Worm (Caenorhabditis elegans): Measurements from ENCODE around the gene fipr-7.

fipr-7 gene

ce11 chrV:10224619-10225018 lies 5.0 kb upstream of the fipr-7 start:
- TF ChIP-seq dpff-1 (tag; optimal IDR thresholded peaks at IDR 0.05) (no peak), nhr-80 (tag; optimal IDR thresholded peaks at IDR 0.05) (peak; percentile 62)

ce11 chrV:10225610-10226009 lies 4.0 kb upstream of the fipr-7 start, which contains the start of gene daf-36:
Gene daf-36 (minus strand): TSS chrV:10225710.
- TF ChIP-seq ccch-3 (GFP tag; optimal IDR thresholded peaks at IDR 0.05) (no peak), nfya-1 (tag; optimal IDR thresholded peaks at IDR 0.05; ENCODE audit: borderline replicate concordance, insufficient read depth) (no peak), snpc-4 (GFP tag; optimal IDR thresholded peaks at IDR 0.05) (no peak), snpc-4 (tag; optimal IDR thresholded peaks at IDR 0.05) (no peak), bed-1 (GFP tag; IDR thresholded peaks at IDR 0.05) (no peak), nhr-80 (tag; optimal IDR thresholded peaks at IDR 0.05) (peak; percentile 45)

- TF ChIP-seq B0336.3 (GFP tag; IDR thresholded peaks at IDR 0.05) (no peak), F37B4.10 (GFP tag; IDR thresholded peaks at IDR 0.05) (no peak), mxl-1 (tag; optimal IDR thresholded peaks at IDR 0.05) (no peak), nfyb-1 (GFP tag; IDR thresholded peaks at IDR 0.05) (no peak), lag-1 (GFP tag; IDR thresholded peaks at IDR 0.05) (no peak), unc-62 (GFP tag; optimal IDR thresholded peaks at IDR 0.05) (no peak), F55B11.4 (tag; optimal IDR thresholded peaks at IDR 0.05; ENCODE audit: borderline replicate concordance, insufficient read depth) (no peak), sea-2 (GFP tag; IDR thresholded peaks at IDR 0.05) (no peak), atf-7 (tag; optimal IDR thresholded peaks at IDR 0.05) (no peak), pbrm-1 (GFP tag; IDR thresholded peaks at IDR 0.05) (no peak), ztf-18 (tag; optimal IDR thresholded peaks at IDR 0.05) (no peak), nfya-2 (GFP tag; IDR thresholded peaks at IDR 0.05) (no peak), nfya-1 (tag; optimal IDR thresholded peaks at IDR 0.05; ENCODE audit: borderline replicate concordance, insufficient read depth) (no peak), ceh-27 (GFP tag; optimal IDR thresholded peaks at IDR 0.05) (no peak), hmg-1.2 (GFP tag; IDR thresholded peaks at IDR 0.05) (no peak), attf-5 (GFP tag; optimal IDR thresholded peaks at IDR 0.05) (no peak), ama-1 (optimal IDR thresholded peaks at IDR 0.05) (no peak), ama-1 (GFP tag; optimal IDR thresholded peaks at IDR 0.05) (no peak), hsf-1 (GFP tag; IDR thresholded peaks at IDR 0.05) (no peak)
Observed at ce11 chrV:10227333-10227732, 2.3 kb upstream of the fipr-7 start, which contains the start of gene ttr-19. Gene ttr-19 (minus strand): TSS chrV:10227433.

ce11 chrV:10228360-10228759 lies 1.3 kb upstream of the fipr-7 start, which contains the start of gene fipr-4:
Gene fipr-4 (minus strand): TSS chrV:10228460.
- TF ChIP-seq Y53F4B.3 (GFP tag; IDR thresholded peaks at IDR 0.05) (no peak), sdz-38 (tag; optimal IDR thresholded peaks at IDR 0.05) (no peak), sea-2 (GFP tag; IDR thresholded peaks at IDR 0.05) (no peak), hrde-1 (tag; optimal IDR thresholded peaks at IDR 0.05; ENCODE audit: borderline replicate concordance) (no peak), lsl-1 (GFP tag; optimal IDR thresholded peaks at IDR 0.05) (no peak), bed-2 (GFP tag; IDR thresholded peaks at IDR 0.05) (no peak), aptf-2 (GFP tag; conservative IDR thresholded peaks at IDR 0.05) (no peak), nhr-120 (GFP tag; IDR thresholded peaks at IDR 0.05) (no peak), pbrm-1 (GFP tag; IDR thresholded peaks at IDR 0.05) (no peak), K11D2.4 (GFP tag; IDR thresholded peaks at IDR 0.05) (no peak), ccch-3 (GFP tag; optimal IDR thresholded peaks at IDR 0.05) (no peak), zfh-2 (GFP tag; conservative IDR thresholded peaks at IDR 0.05) (no peak), ztf-18 (tag; optimal IDR thresholded peaks at IDR 0.05) (no peak), ZK185.1 (tag; optimal IDR thresholded peaks at IDR 0.05; ENCODE audit: poor library complexity, severe bottlenecking) (no peak)

Measured in whole organism, young adult.